Fruit fly (Drosophila melanogaster): ENCODE data around the gene Lam.
A peak's percentile ranks its signal among the peaks of the same experiment; 100 is the strongest.

Gene Lam

DNA sequence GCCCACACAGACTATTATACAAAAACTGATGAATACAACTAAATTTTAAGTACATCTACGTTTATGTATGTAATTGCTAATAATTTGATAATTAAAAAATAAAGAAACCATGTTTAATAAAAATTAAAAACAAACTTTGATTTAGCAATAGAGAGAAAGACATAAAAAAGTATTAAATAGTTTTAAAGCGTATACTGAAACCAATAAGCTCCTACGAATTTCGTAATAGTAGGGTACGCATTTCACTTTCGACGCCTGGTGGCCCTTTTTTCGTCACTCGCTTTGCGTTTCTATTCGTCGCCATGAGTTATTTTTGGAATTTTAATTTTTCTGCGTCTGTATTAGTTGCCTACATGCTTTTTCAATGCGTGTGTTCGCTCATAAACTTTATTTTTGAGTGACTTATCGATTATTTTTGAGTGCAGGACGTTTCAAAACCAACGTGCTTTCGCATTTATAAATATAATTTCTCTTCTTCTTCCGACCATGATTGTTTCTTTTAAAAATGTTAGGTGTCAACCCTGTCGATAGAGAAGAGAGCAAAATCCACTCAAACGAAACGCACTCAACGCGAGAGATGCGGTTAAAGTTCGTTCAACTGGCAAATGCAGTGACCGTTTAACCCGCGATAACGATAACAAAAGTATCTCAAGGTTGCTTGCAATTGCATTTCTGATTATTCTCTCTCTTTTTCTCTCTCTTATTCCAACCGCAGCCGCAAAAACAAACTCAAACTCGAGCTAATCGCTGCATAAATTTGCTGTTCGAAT is 4.4 kb downstream of the Lam start, which contains the start of gene Oscillin (continued):
- peak; percentile 60 for TF ChIP-seq CG11696 (GFP tag; IDR thresholded peaks at IDR 0.05)
- no peak for TF ChIP-seq maf-S (GFP tag; optimal IDR thresholded peaks at IDR 0.05)
- peak; percentile 17 to 91 for TF ChIP-seq Pdp1 (GFP tag; optimal IDR thresholded peaks at IDR 0.05)
- TF ChIP-seq CG11085 (GFP tag; IDR thresholded peaks at IDR 0.05) = peak; percentile 71
- TF ChIP-seq CG1024 (GFP tag; IDR thresholded peaks at IDR 0.05) = peak; percentile 56
- no peak for TF ChIP-seq fd64A (GFP tag; optimal IDR thresholded peaks at IDR 0.05)
- no peak for TF ChIP-seq pan (optimal IDR thresholded peaks at IDR 0.05)
- TF ChIP-seq pan (GFP tag; optimal IDR thresholded peaks at IDR 0.05 in 1 of 2, IDR thresholded peaks at IDR 0.05 in 1 of 2) = peak in 1 of 2 experiments; percentile 92
- no peak for TF ChIP-seq ATbp (GFP tag; optimal IDR thresholded peaks at IDR 0.05)
- TF ChIP-seq CG1233 (GFP tag; optimal IDR thresholded peaks at IDR 0.05) = peak; percentile 80
- TF ChIP-seq caup (GFP tag; optimal IDR thresholded peaks at IDR 0.05; ENCODE audit: severe bottlenecking) = peak; percentile 78
- peak; percentile 80 for TF ChIP-seq bcd (GFP tag; optimal IDR thresholded peaks at IDR 0.05)
- no peak for TF ChIP-seq hkb (optimal IDR thresholded peaks at IDR 0.05)
- peak; percentile 89 for TF ChIP-seq hkb (GFP tag; IDR thresholded peaks at IDR 0.05)
- TF ChIP-seq tup (GFP tag; optimal IDR thresholded peaks at IDR 0.05) = no peak
- 0 out of 2 replicates have a peak, but pooled peaks have one; percentile 38 for TF ChIP-seq toy (GFP tag; IDR thresholded peaks at IDR 0.05)
- no peak for TF ChIP-seq CG15479 (GFP tag; optimal IDR thresholded peaks at IDR 0.05)
- peak; percentile 66 for TF ChIP-seq esg (GFP tag; conservative IDR thresholded peaks at IDR 0.05)
- peak; percentile 79 for TF ChIP-seq ase (GFP tag; IDR thresholded peaks at IDR 0.05)
- peak; percentile 48 for TF ChIP-seq ewg (GFP tag; optimal IDR thresholded peaks at IDR 0.05)
- TF ChIP-seq Nf-YA (GFP tag; IDR thresholded peaks at IDR 0.05) = peak; percentile 75
- TF ChIP-seq gt (GFP tag; IDR thresholded peaks at IDR 0.05) = no peak
- peak; percentile 73 for TF ChIP-seq ssp (GFP tag; IDR thresholded peaks at IDR 0.05)
- peak; percentile 58 for TF ChIP-seq CG15696 (tag; optimal IDR thresholded peaks at IDR 0.05)
- TF ChIP-seq lola (GFP tag; optimal IDR thresholded peaks at IDR 0.05) = peak in 1 of 3 experiments; percentile 87
- peak; percentile 79 for TF ChIP-seq E2f1 (GFP tag; IDR thresholded peaks at IDR 0.05)
- no peak for TF ChIP-seq Dip3 (GFP tag; optimal IDR thresholded peaks at IDR 0.05)
- no peak for TF ChIP-seq Myb (GFP tag; optimal IDR thresholded peaks at IDR 0.05)
- peak; percentile 32 for TF ChIP-seq Sry-δ (GFP tag; optimal IDR thresholded peaks at IDR 0.05)
- TF ChIP-seq pum (GFP tag; optimal IDR thresholded peaks at IDR 0.05) = peak; percentile 13
- TF ChIP-seq CG7372 (GFP tag; IDR thresholded peaks at IDR 0.05) = peak; percentile 77
- no peak for TF ChIP-seq Hand (GFP tag; optimal IDR thresholded peaks at IDR 0.05)
- no peak for TF ChIP-seq CG12236 (GFP tag; optimal IDR thresholded peaks at IDR 0.05)
- TF ChIP-seq CG7839 (tag; optimal IDR thresholded peaks at IDR 0.05) = peak; percentile 88
- TF ChIP-seq CG10366 (GFP tag; IDR thresholded peaks at IDR 0.05) = peak; percentile 60; the same call in 1 of the 2 replicates
- peak; percentile 88 for TF ChIP-seq CG9727 (GFP tag; optimal IDR thresholded peaks at IDR 0.05)
- peak; percentile 87 for TF ChIP-seq oc (tag; optimal IDR thresholded peaks at IDR 0.05)
- peak; percentile 59 for TF ChIP-seq bab2 (GFP tag; optimal IDR thresholded peaks at IDR 0.05)
- peak; percentile 75 for TF ChIP-seq CG12659 (GFP tag; optimal IDR thresholded peaks at IDR 0.05)
- peak; percentile 69 for TF ChIP-seq Deaf1 (tag; optimal IDR thresholded peaks at IDR 0.05)
- TF ChIP-seq CG11695 (GFP tag; IDR thresholded peaks at IDR 0.05) = peak; percentile 90
- peak; percentile 80 for TF ChIP-seq Xbp1 (GFP tag; optimal IDR thresholded peaks at IDR 0.05)
- peak; percentile 80 for TF ChIP-seq CG6689 (GFP tag; IDR thresholded peaks at IDR 0.05)
- peak; percentile 12 for TF ChIP-seq CG2120 (GFP tag; optimal IDR thresholded peaks at IDR 0.05)
- TF ChIP-seq pb (GFP tag; optimal IDR thresholded peaks at IDR 0.05) = no peak
- TF ChIP-seq gsb-n (tag; optimal IDR thresholded peaks at IDR 0.05) = peak; percentile 89
- TF ChIP-seq CG6654 (GFP tag; optimal IDR thresholded peaks at IDR 0.05) = peak; percentile 45
- TF ChIP-seq CG17361 (GFP tag; IDR thresholded peaks at IDR 0.05) = peak; percentile 93
- TF ChIP-seq stwl (tag; optimal IDR thresholded peaks at IDR 0.05) = peak; percentile 88
- no peak for TF ChIP-seq CG4282 (GFP tag; optimal IDR thresholded peaks at IDR 0.05)

Data from whole organism, embryonic.